Worm (Caenorhabditis elegans) whole organism, late embryonic: ENCODE measurements around the gene F36H12.9.
"Not testable (repeated sequence)": the region's sequence is repeated elsewhere in the genome, so short reads cannot be mapped to it uniquely, and the experiment has no call there.

Experiments used
- C38D4.7 ChIP-seq: fragments of 200-800 bp; sonication (Bioruptor generic); optimal IDR thresholded peaks from 2 replicates; lab custom pipeline; 2018; ENCODE audit warnings: mild to moderate bottlenecking, missing genetic modification characterization, moderate library complexity, missing compliant biosample characterization
- F13H6.1 ChIP-seq: sonication (generic microtip); optimal IDR thresholded peaks from 2 replicates; lab custom pipeline; 2016; ENCODE audit warnings: missing genetic modification characterization, missing compliant biosample characterization
- K02D7.2 ChIP-seq: sonication (generic microtip); optimal IDR thresholded peaks from 2 replicates; lab custom pipeline; 2017; ENCODE audit warnings: mild to moderate bottlenecking, missing genetic modification characterization, missing compliant biosample characterization
- K09A11.1 ChIP-seq: sonication (generic microtip); optimal IDR thresholded peaks from 2 replicates; lab custom pipeline; 2017; ENCODE audit warnings: antibody characterized with exemption, mild to moderate bottlenecking, missing genetic modification characterization, missing compliant biosample characterization; ENCODE audit not compliant: insufficient read depth
- ahr-1 ChIP-seq: sonication (generic microtip); optimal IDR thresholded peaks from 2 replicates; lab custom pipeline; 2016; ENCODE audit warnings: missing genetic modification characterization, missing compliant biosample characterization
- ceh-19 ChIP-seq: fragments of 200-800 bp; sonication (Bioruptor generic); optimal IDR thresholded peaks from 2 replicates; lab custom pipeline; 2018; ENCODE audit warnings: mild to moderate bottlenecking, missing genetic modification characterization, missing compliant biosample characterization
- ceh-30 ChIP-seq: fragments of 150-350 bp; optimal IDR thresholded peaks from 2 replicates; lab custom pipeline; 2014; ENCODE audit warnings: missing biosample characterization, missing genetic modification characterization
- ceh-31 ChIP-seq: sonication (generic microtip); optimal IDR thresholded peaks from 2 replicates; lab custom pipeline; 2016; ENCODE audit warnings: missing genetic modification characterization, missing compliant biosample characterization
- ceh-45 ChIP-seq: fragments of 200-800 bp; sonication (Bioruptor generic); IDR thresholded peaks from 2 replicates; pipeline ENCODE4 v1.3.6; 2022; ENCODE audit warnings: missing genetic modification reagents, missing genetic modification characterization, missing compliant biosample characterization
- che-1 ChIP-seq: sonication (generic microtip); optimal IDR thresholded peaks from 2 replicates; lab custom pipeline; 2016; ENCODE audit warnings: mild to moderate bottlenecking, missing genetic modification characterization, missing compliant biosample characterization
- elt-2 ChIP-seq: sonication (generic microtip); optimal IDR thresholded peaks from 2 replicates; lab custom pipeline; 2016; ENCODE audit warnings: missing genetic modification reagents, missing genetic modification characterization, missing compliant biosample characterization
- ets-4 ChIP-seq: sonication (generic microtip); optimal IDR thresholded peaks from 2 replicates; lab custom pipeline; 2016; ENCODE audit warnings: missing genetic modification characterization, missing compliant biosample characterization
- eyg-1 ChIP-seq: sonication (generic microtip); optimal IDR thresholded peaks from 2 replicates; lab custom pipeline; 2016; ENCODE audit warnings: missing genotype, missing genetic modification characterization, missing compliant biosample characterization
- fkh-6 ChIP-seq: sonication (generic microtip); optimal IDR thresholded peaks from 2 replicates; lab custom pipeline; 2016; ENCODE audit warnings: missing genetic modification characterization, missing compliant biosample characterization
- gmeb-2 ChIP-seq: sonication (generic microtip); optimal IDR thresholded peaks from 2 replicates; lab custom pipeline; 2016; ENCODE audit warnings: missing genetic modification characterization, inconsistent platforms, missing compliant biosample characterization
- hlh-30 ChIP-seq: sonication (generic microtip); optimal IDR thresholded peaks from 2 replicates; lab custom pipeline; 2017; ENCODE audit warnings: antibody characterized with exemption, missing genetic modification characterization, missing compliant biosample characterization; ENCODE audit not compliant: insufficient read depth
- hlh-8 ChIP-seq: sonication (generic microtip); optimal IDR thresholded peaks from 2 replicates; lab custom pipeline; 2016; ENCODE audit warnings: missing genotype, missing genetic modification characterization, missing compliant biosample characterization
- lin-11 ChIP-seq: fragments of 200-800 bp; sonication (Bioruptor generic); optimal IDR thresholded peaks from 2 replicates; lab custom pipeline; 2018; ENCODE audit warnings: mild to moderate bottlenecking, missing genetic modification characterization, missing compliant biosample characterization
- nhr-11 ChIP-seq: fragments of 150-350 bp; optimal IDR thresholded peaks from 2 replicates; lab custom pipeline; 2014; ENCODE audit warnings: missing biosample characterization, missing genetic modification characterization
- odd-2 ChIP-seq: sonication (generic microtip); optimal IDR thresholded peaks from 2 replicates; lab custom pipeline; 2017; ENCODE audit warnings: antibody characterized with exemption, mild to moderate bottlenecking, missing genetic modification characterization, missing compliant biosample characterization
- pax-1 ChIP-seq: fragments of 150-350 bp; optimal IDR thresholded peaks from 2 replicates; lab custom pipeline; 2014; ENCODE audit warnings: missing biosample characterization, missing genetic modification characterization
- pha-2 ChIP-seq: sonication (generic microtip); optimal IDR thresholded peaks from 2 replicates; lab custom pipeline; 2017; ENCODE audit warnings: mild to moderate bottlenecking, missing genetic modification characterization, missing compliant biosample characterization
- pha-4 ChIP-seq: fragments of 150-350 bp; optimal IDR thresholded peaks from 2 replicates; lab custom pipeline; 2018; ENCODE audit warnings: missing biosample characterization, missing genetic modification reagents, missing genetic modification characterization
- pros-1 ChIP-seq: fragments of 150-350 bp; optimal IDR thresholded peaks from 2 replicates; lab custom pipeline; 2014; ENCODE audit warnings: missing biosample characterization, missing genetic modification reagents, missing genetic modification characterization
- ref-2 ChIP-seq: sonication (generic microtip); optimal IDR thresholded peaks from 2 replicates; lab custom pipeline; 2016; ENCODE audit warnings: missing genetic modification characterization, missing compliant biosample characterization
- rnt-1 ChIP-seq: sonication (generic microtip); optimal IDR thresholded peaks from 2 replicates; lab custom pipeline; 2016; ENCODE audit warnings: missing genetic modification characterization, missing compliant biosample characterization
- sdc-2 ChIP-seq: sonication (generic microtip); optimal IDR thresholded peaks from 2 replicates; lab custom pipeline; 2016; ENCODE audit warnings: missing genotype, missing genetic modification characterization, missing compliant biosample characterization
- syd-9 ChIP-seq: sonication (generic microtip); optimal IDR thresholded peaks from 2 replicates; lab custom pipeline; 2016; ENCODE audit warnings: mild to moderate bottlenecking, missing genetic modification characterization, moderate library complexity, missing compliant biosample characterization
- tbx-7 ChIP-seq: sonication (generic microtip); optimal IDR thresholded peaks from 2 replicates; lab custom pipeline; 2016; ENCODE audit warnings: missing genotype, missing genetic modification characterization, missing compliant biosample characterization
- unc-55 ChIP-seq: sonication (generic microtip); optimal IDR thresholded peaks from 2 replicates; lab custom pipeline; 2017; ENCODE audit warnings: missing biosample characterization, missing genetic modification reagents, missing genetic modification characterization
- zip-5 ChIP-seq: sonication (generic microtip); optimal IDR thresholded peaks from 2 replicates; lab custom pipeline; 2016; ENCODE audit warnings: missing genetic modification characterization, missing compliant biosample characterization
- ztf-16 ChIP-seq: sonication (generic microtip); optimal IDR thresholded peaks from 2 replicates; lab custom pipeline; 2017; ENCODE audit warnings: missing genetic modification characterization, missing compliant biosample characterization

The F36H12.9 gene

ce11 chrIV:5230530-5230929, 26.3 kb upstream of the F36H12.9 start, which contains the start of gene thn-5:
Gene thn-5 (plus strand): TSS chrIV:5230830.
- no peak for TF ChIP-seq hlh-8 (tag; lab: Kevin White, UChicago)
- TF ChIP-seq ceh-45 (GFP tag; lab: Robert Waterston, UW) = no peak
- TF ChIP-seq pha-2 (tag; lab: Kevin White, UChicago) = no peak

DNA sequence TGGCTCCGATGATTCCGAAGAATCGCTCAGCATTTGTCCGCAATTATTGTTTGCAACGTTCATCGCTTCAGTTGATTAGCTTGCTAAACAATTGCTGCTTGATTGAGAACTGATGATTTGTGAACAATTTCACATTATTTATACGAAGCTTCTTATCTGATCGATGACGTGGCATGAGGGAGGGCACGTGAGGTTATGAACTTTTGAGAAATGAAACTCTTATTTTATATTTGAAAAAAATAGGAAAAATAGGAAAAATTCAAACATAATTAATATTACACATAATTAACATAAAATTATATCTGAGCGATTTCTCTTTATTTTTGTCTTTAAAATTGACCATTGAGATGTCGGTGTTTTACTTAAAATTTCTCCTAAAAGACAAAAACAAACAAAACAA, 2.2 kb upstream of the F36H12.9 start, which contains the start of gene F36H12.10:
Gene F36H12.10 (minus strand): TSS at position 101 of the 400 bp plus-strand sequence.
- not testable (repeated sequence) for TF ChIP-seq hlh-30; unc-55; C38D4.7 (GFP tag; lab: Kevin White, UChicago)

- TF ChIP-seq pha-2 (tag; lab: Kevin White, UChicago); K02D7.2 (tag; lab: Kevin White, UChicago); C38D4.7 (GFP tag; lab: Kevin White, UChicago): not testable (repeated sequence)
Observed at ce11 chrIV:5258385-5258784, 1.6 kb downstream of the F36H12.9 start, which contains the start of gene ttbk-2.1. Gene ttbk-2.1 (plus strand): TSS chrIV:5258685.

DNA sequence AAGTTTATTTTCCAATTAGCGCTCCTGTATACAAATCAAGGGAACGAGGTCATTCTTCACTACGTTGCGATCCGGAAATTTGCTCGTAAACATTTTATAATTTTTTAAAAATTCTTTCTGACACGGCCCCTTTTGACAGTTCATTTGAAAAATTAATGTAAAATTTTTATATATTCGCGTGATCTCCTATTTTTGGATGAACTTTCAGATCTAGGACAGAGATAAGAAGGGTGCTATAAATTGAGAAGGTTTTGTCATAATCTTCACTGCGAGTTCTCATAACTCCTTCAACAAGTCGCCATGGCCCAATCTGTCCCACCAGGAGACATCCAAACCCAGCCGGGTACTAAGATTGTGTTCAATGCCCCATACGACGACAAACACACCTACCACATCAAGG, 3.5 kb downstream of the F36H12.9 start, which contains the start of gene msp-19:
Gene msp-19 (plus strand): TSS at position 301 of the 400 bp plus-strand sequence.
- TF ChIP-seq K02D7.2 (tag; lab: Kevin White, UChicago); ceh-45 (GFP tag; lab: Robert Waterston, UW); gmeb-2: not testable (repeated sequence)

ce11 chrIV:5266474-5266873, 9.6 kb downstream of the F36H12.9 start, which contains the start of gene F36H12.5:
Gene F36H12.5 (plus strand): TSS chrIV:5266774.
- TF ChIP-seq ceh-19 (no peak), lin-11 (tag; lab: Kevin White, UChicago) (no peak), ceh-30 (no peak), zip-5 (no peak), C38D4.7 (GFP tag; lab: Kevin White, UChicago) (no peak), sdc-2 (tag; lab: Kevin White, UChicago) (no peak), rnt-1 (tag; lab: Kevin White, UChicago) (no peak), tbx-7 (no peak), pros-1 (tag; lab: Kevin White, UChicago) (no peak), fkh-6 (tag; lab: Kevin White, UChicago) (no peak), ahr-1 (tag; lab: Kevin White, UChicago) (no peak), che-1 (tag; lab: Kevin White, UChicago) (no peak), ets-4 (no peak), K02D7.2 (tag; lab: Kevin White, UChicago) (no peak)

DNA sequence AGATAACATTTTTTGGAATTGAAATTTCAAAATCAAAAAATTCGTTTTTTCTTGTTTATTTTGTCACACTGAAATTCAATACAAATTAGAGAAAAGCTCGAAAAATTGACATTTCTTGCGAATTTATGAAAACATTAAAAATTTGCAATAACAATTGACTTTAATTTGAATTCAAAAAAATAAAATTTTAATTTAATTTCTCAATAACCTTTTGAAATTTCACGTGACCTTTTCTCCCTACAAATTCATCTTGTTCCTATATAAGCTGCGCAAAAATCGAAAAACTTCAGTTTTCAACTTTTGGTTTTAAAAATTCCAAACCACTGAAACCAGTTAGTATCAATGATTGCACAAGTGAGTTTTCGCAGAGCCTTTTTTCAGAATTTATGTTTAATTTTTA, 12.0 kb downstream of the F36H12.9 start, which contains the start of gene F36H12.4:
Gene F36H12.4 (plus strand): TSS at position 301 of the 400 bp plus-strand sequence.
- TF ChIP-seq K09A11.1 (no peak), C38D4.7 (GFP tag; lab: Kevin White, UChicago) (no peak), ref-2 (tag; lab: Kevin White, UChicago) (no peak), pha-2 (tag; lab: Kevin White, UChicago) (no peak), odd-2 (no peak), pha-4 (tag; lab: Kevin White, UChicago) (no peak), F13H6.1 (no peak), syd-9 (no peak), nhr-11 (tag; lab: Kevin White, UChicago) (no peak), ceh-45 (GFP tag; lab: Robert Waterston, UW) (no peak), elt-2 (no peak), ets-4 (no peak), gmeb-2 (no peak), rnt-1 (tag; lab: Kevin White, UChicago) (no peak), ceh-31 (tag; lab: Kevin White, UChicago) (no peak)
- TF ChIP-seq, all 69 proteins: peak for 0

- TF ChIP-seq ref-2 (tag; lab: Kevin White, UChicago) (no peak), lin-11 (tag; lab: Kevin White, UChicago) (no peak), pax-1 (tag; lab: Kevin White, UChicago) (no peak), ztf-16 (tag; lab: Kevin White, UChicago) (no peak), ceh-31 (tag; lab: Kevin White, UChicago) (no peak), ahr-1 (tag; lab: Kevin White, UChicago) (no peak), eyg-1 (tag; lab: Kevin White, UChicago) (no peak)
Observed at ce11 chrIV:5272518-5272917, 15.7 kb downstream of the F36H12.9 start, which contains the start of gene F36H12.3. Gene F36H12.3 (plus strand): TSS chrIV:5272818.
